Worm (Caenorhabditis elegans) whole organism, L4/young adult: ENCODE measurements around the gene F46G11.2.
A peak's percentile ranks its signal among the peaks of the same experiment; 100 is the strongest.

Experiments
- W03F9.2 ChIP-seq: fragments of 150-350 bp; optimal IDR thresholded peaks from 2 replicates; lab custom pipeline; 2014; ENCODE audit warnings: missing biosample characterization, missing genetic modification characterization
- dao-5 ChIP-seq: sonication (generic microtip); optimal IDR thresholded peaks from 2 replicates; lab custom pipeline; 2016; ENCODE audit warnings: missing genotype, missing genetic modification characterization, moderate library complexity, missing compliant biosample characterization
- him-1 ChIP-seq: sonication (generic microtip); optimal IDR thresholded peaks from 2 replicates; lab custom pipeline; 2016; ENCODE audit warnings: missing genotype, missing genetic modification reagents, missing genetic modification characterization, missing compliant biosample characterization

The F46G11.2 gene

ce11 chrX:5786193-5786592 lies 1.8 kb upstream of the F46G11.2 start, which contains the start of gene F46G11.6:
Gene F46G11.6 (plus strand): TSS chrX:5786493.
- TF ChIP-seq dao-5 (tag; lab: Kevin White, UChicago) (no peak), him-1 (no peak), W03F9.2 (no peak)

ce11 chrX:5790915-5791314 lies 3.0 kb downstream of the F46G11.2 start, which contains the start of gene twnk-1:
Gene twnk-1 (plus strand): TSS chrX:5791215.
- TF ChIP-seq him-1 = no peak

- TF ChIP-seq dao-5 (tag; lab: Kevin White, UChicago) = no peak
Measured at ce11 chrX:5794432-5794831, 6.5 kb downstream of the F46G11.2 start.

ce11 chrX:5798690-5799089 lies 10.7 kb downstream of the F46G11.2 start, which contains the start of gene F46G11.4:
Gene F46G11.4 (minus strand): TSS chrX:5798790.
- TF ChIP-seq him-1 (no peak), dao-5 (tag; lab: Kevin White, UChicago) (no peak), W03F9.2 (no peak)

- TF ChIP-seq W03F9.2 = no peak
- no peak for TF ChIP-seq him-1
- TF ChIP-seq dao-5 (tag; lab: Kevin White, UChicago) = no peak
Measured at ce11 chrX:5799229-5799628, 11.3 kb downstream of the F46G11.2 start.

- TF ChIP-seq him-1 (peak; percentile 89), W03F9.2 (peak; percentile 58), dao-5 (tag; lab: Kevin White, UChicago) (peak; percentile 84)
Measured at ce11 chrX:5801156-5801592, 13.2 kb downstream of the F46G11.2 start.

ce11 chrX:5802582-5802981 lies 14.6 kb downstream of the F46G11.2 start:
- TF ChIP-seq dao-5 (tag; lab: Kevin White, UChicago) (no peak), him-1 (no peak), W03F9.2 (no peak)

- TF ChIP-seq him-1 (no peak), W03F9.2 (no peak), dao-5 (tag; lab: Kevin White, UChicago) (no peak)
Measured at ce11 chrX:5803492-5803891, 15.5 kb downstream of the F46G11.2 start.

- TF ChIP-seq dao-5 (tag; lab: Kevin White, UChicago) (no peak), W03F9.2 (no peak), him-1 (no peak)
Measured at ce11 chrX:5805872-5806472, 18.0 kb downstream of the F46G11.2 start, which contains the start of gene F13D11.3. Gene F13D11.3 (minus strand): TSS chrX:5805922.

ce11 chrX:5810677-5811076 lies 22.7 kb downstream of the F46G11.2 start:
- TF ChIP-seq him-1 = no peak

- TF ChIP-seq him-1 (no peak), W03F9.2 (no peak), dao-5 (tag; lab: Kevin White, UChicago) (no peak)
Measured at ce11 chrX:5811997-5812562, 24.1 kb downstream of the F46G11.2 start.

ce11 chrX:5813030-5813429 lies 25.1 kb downstream of the F46G11.2 start:
- TF ChIP-seq W03F9.2 (no peak), dao-5 (tag; lab: Kevin White, UChicago) (no peak), him-1 (no peak)

ce11 chrX:5814342-5814741 lies 26.4 kb downstream of the F46G11.2 start:
- TF ChIP-seq dao-5 (tag; lab: Kevin White, UChicago) (no peak), W03F9.2 (no peak), him-1 (no peak)

- TF ChIP-seq him-1 (no peak), dao-5 (tag; lab: Kevin White, UChicago) (no peak), W03F9.2 (no peak)
Measured at ce11 chrX:5815343-5815742, 27.4 kb downstream of the F46G11.2 start.

ce11 chrX:5816346-5816745 lies 28.4 kb downstream of the F46G11.2 start:
- TF ChIP-seq W03F9.2 = no peak
- TF ChIP-seq dao-5 (tag; lab: Kevin White, UChicago) = no peak
- peak; percentile 27 for TF ChIP-seq him-1

ce11 chrX:5817078-5817477 lies 29.1 kb downstream of the F46G11.2 start:
- TF ChIP-seq him-1 = no peak
- no peak for TF ChIP-seq dao-5 (tag; lab: Kevin White, UChicago)
- TF ChIP-seq W03F9.2 = no peak
